Fruit fly (Drosophila melanogaster): Measurements from ENCODE around the gene osy.

The osy gene

DNA sequence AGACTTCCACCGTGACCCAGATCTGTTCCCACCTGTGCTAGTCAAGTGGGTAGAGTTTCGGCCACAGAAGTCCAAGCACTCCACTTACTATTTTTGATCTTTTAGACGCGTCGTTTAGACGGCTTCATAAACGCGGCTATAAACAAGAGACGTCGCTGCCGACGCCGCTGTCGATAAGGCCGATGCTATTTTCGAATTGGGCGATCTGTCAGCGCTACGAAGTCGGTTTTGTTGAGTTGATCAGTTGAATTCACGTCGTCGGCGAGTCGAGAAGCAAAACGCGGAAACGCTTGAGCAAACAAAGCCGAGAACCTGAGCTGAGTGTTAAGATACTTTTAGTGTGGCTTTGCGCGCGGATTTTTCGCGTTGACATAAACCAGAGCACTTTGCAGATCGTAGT, at the start of gene osy:
TSS of gene osy (plus strand) at position 240 of the 400 bp plus-strand sequence.
- no peak for TF ChIP-seq CG17801 (GFP tag; optimal IDR thresholded peaks at IDR 0.05; ENCODE audit: partially characterized antibody)

DNA sequence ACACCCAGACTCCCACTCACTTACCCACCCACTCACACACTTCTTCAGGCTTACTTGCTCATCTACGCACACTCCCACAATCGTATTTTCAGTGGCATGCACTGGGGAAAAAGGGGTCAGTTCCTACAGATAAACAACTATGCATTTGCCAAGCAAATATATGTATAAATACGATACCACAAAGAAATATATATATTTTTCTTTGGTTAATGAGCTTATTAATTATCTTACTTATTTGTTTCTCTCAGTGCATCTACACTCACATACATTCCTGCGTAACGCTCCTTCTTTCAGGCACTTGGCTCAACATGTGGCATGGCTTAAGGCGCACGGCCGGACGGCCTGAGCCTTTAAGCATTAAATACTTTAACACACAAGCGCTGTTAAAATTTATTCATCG, 37.8 kb upstream of the osy start:
- no peak for TF ChIP-seq CG17801 (GFP tag; optimal IDR thresholded peaks at IDR 0.05; ENCODE audit: partially characterized antibody)

DNA sequence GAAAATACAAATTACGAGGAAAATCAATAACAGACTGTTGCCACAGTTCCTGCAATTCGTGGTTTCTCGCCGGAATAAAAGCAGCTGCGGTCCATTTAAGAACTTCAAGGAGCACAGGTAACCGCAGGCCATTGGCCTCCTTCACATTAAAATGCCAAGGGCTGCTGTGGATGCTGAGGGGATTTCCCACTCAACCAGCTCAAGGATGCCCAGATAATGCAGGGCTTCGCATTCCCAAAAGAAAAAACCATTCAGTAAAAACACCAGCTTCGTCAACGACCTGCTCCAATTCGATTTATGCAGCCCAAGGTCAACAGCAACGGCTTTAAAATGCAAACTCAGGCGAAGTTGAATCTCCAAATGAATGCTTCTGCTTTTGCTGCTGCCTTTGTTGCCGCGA, 702 bp downstream of the osy start:
- TF ChIP-seq CG17801 (GFP tag; optimal IDR thresholded peaks at IDR 0.05; ENCODE audit: partially characterized antibody), result no peak

DNA sequence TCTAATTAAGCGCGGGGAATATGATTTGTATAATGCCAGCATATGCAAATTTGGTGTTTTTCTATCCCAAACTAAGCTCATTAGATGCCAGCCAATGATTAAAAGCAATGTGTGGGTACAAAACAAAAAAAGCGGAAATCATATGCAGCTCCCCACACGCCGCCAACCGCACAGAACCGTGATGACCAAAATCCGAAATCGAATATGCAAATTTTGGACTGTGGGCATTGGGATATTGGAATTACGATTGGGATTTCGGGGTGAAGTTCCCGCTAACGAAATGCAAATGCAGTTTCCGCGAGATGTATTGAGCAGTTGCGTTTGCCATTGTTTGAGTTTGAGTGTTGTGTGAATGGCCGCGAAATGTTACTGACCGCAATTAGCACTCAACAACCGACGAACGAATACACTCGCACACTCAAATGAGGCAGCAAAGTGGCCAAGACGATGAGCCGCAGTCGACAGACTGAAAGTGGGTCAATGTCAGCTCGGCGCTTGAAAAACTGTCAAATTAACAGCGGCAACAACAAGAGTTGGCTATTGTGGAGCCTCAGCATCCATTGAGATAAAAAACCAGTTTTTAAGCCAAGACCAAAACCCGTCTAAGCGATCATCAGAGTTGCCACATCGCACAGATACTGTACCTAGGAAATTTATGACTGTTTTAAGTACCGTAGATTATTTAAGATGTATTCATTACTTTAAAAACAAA, 13.9 kb downstream of the osy start:
- no peak for TF ChIP-seq CG17801 (GFP tag; optimal IDR thresholded peaks at IDR 0.05; ENCODE audit: partially characterized antibody)

DNA sequence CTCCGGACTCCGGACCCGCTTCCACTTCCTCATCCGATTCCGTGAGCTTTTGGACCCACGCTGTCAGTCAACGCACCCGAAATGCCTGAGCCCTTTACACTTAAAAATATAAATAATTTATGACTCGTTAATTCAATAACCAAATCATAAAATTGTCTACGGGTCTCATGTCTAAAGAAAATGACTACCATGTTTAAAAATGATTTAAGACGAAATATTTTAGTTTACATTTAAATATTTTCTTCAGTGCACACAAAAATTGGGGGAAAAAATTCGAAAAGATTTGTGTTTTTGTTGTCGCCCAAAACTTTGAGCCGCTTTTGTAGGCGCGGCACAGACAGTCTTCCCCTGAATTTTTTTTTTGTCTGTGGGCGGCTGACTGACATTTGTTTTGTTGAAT, 15.2 kb downstream of the osy start:
- TF ChIP-seq CG17801 (GFP tag; optimal IDR thresholded peaks at IDR 0.05; ENCODE audit: partially characterized antibody), result no peak

DNA sequence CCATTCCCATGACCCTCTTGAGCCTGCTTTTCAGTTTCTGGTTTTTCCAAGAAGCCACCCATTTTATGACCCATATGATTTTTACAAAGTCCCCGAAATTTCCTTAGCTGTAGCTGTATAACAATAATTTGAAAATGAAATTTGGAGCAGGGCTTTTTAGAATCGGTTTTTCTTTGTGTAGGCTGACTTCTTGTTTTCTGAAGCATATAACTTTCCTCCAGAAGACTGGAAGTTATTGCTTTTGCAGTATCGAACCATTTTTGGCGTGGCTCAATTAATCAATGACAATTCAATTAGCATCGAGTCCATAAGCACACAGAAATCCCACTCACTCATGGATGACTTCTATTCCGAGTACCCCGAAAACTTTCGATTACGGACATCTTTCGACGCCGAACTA, 27.2 kb downstream of the osy start, which contains the start of gene Nil:
TSS of gene Nil (minus strand) at position 101 of the 400 bp plus-strand sequence.
- TF ChIP-seq CG17801 (GFP tag; optimal IDR thresholded peaks at IDR 0.05; ENCODE audit: partially characterized antibody), result no peak

DNA sequence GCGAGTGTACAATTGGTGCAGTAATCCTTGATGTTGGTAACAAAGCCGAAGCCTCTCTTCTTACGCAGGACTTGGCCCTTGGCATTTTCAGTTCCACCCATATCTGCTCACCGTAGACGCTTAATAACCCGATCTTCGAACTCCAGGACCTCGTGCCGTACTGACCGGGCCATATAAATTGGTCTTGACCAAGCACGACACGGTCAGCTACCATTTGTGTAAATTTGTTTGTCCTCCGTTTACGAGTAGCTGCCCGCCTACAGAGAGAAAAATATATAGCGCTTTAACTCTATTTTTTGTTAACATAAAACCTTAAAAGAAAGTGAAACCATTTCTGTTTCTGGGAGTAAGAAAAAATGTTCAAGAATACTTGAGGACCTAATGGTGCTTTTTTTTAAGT, 85.4 kb downstream of the osy start, which contains the start of gene ppk15:
TSS of gene ppk15 (minus strand) at position 101 of the 400 bp plus-strand sequence.
- no peak for TF ChIP-seq CG17801 (GFP tag; optimal IDR thresholded peaks at IDR 0.05; ENCODE audit: partially characterized antibody)

DNA sequence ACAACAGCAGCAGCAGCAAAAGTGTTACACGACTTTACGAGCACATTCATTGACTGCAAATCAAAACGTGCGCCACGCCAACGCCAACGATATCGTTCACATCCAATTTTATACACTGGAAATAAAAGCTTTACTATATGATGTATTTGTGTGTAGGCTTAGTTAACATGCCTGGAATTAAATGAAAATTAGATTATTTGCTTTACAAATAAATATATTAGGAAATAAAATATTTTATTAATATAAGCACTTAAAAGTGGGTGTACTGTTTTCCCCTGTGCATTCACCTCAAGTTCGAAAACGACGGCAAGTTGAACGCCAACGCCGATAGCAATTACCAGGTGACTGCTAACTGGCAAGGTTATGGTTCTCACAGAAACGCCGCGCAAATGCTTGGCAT, 91.6 kb downstream of the osy start:
- TF ChIP-seq CG17801 (GFP tag; optimal IDR thresholded peaks at IDR 0.05; ENCODE audit: partially characterized antibody), result peak; percentile 6

Data from ovary, adult (tissue).